Worm (Caenorhabditis elegans) whole organism, midembryonic: ENCODE results near the gene nlp-17.

Experiments
- cog-1 ChIP-seq: sonication (generic microtip); optimal IDR thresholded peaks from 2 replicates; lab custom pipeline; 2016; ENCODE audit warnings: missing genetic modification characterization, missing compliant biosample characterization
- flt-1 ChIP-seq: fragments of 200-800 bp; sonication (Bioruptor generic); IDR thresholded peaks from 2 replicates; pipeline ENCODE4 v1.3.6; 2022; ENCODE audit warnings: missing genetic modification characterization, missing compliant biosample characterization
- klf-2 ChIP-seq: fragments of 200-800 bp; sonication (Bioruptor generic); conservative IDR thresholded peaks from 2 replicates; pipeline ENCODE4 v1.3.6; 2022; ENCODE audit warnings: missing genetic modification reagents, missing genetic modification characterization, missing compliant biosample characterization
- med-1 ChIP-seq: sonication (generic microtip); optimal IDR thresholded peaks from 2 replicates; lab custom pipeline; 2017; ENCODE audit warnings: missing genetic modification characterization, mild to moderate bottlenecking, missing compliant biosample characterization, antibody characterized with exemption, missing genetic modification reagents; ENCODE audit not compliant: insufficient read depth
- tab-1 ChIP-seq: fragments of 200-800 bp; sonication (Bioruptor generic); IDR thresholded peaks from 2 replicates; pipeline ENCODE4 v1.3.6; 2022; ENCODE audit warnings: missing genetic modification characterization, missing compliant biosample characterization
- ztf-23 ChIP-seq: fragments of 200-800 bp; sonication (Bioruptor generic); IDR thresholded peaks from 2 replicates; pipeline ENCODE4 v1.3.6; 2022; ENCODE audit warnings: missing genetic modification reagents, missing genetic modification characterization, missing compliant biosample characterization
- ztf-29 ChIP-seq: fragments of 200-800 bp; sonication (Bioruptor generic); IDR thresholded peaks from 2 replicates; pipeline ENCODE4 v1.3.6; 2022; ENCODE audit warnings: missing genetic modification reagents, missing genetic modification characterization, missing compliant biosample characterization

- TF ChIP-seq med-1 (GFP tag; lab: Kevin White, UChicago), result no peak
- no peak for TF ChIP-seq ztf-29 (GFP tag; lab: Robert Waterston, UW)
- TF ChIP-seq ztf-23 (GFP tag; lab: Robert Waterston, UW), result no peak
- no peak for TF ChIP-seq klf-2 (GFP tag; lab: Robert Waterston, UW)
- TF ChIP-seq cog-1 (tag; lab: Kevin White, UChicago), result no peak
- no peak for TF ChIP-seq flt-1 (GFP tag; lab: Robert Waterston, UW)
- no peak for TF ChIP-seq tab-1 (GFP tag; lab: Robert Waterston, UW)
Observed at ce11 chrIV:13482469-13482868, 23.1 kb downstream of the nlp-17 start, which contains the start of gene Y38H8A.1.
